Fruit fly (Drosophila melanogaster) whole organism, embryonic: Measurements from ENCODE around the gene SMC3.

ENCODE experiments used
- Atf-2 ChIP-seq: fragments of 200-800 bp; sonication (Bioruptor generic); optimal IDR thresholded peaks from 2 replicates; lab custom pipeline; 2016; ENCODE audit warnings: missing biosample characterization, missing genetic modification characterization
- CG6175 ChIP-seq: fragments of 200-800 bp; sonication (Bioruptor generic); IDR thresholded peaks from 3 replicates; pipeline ENCODE4 v1.3.6; 2022; ENCODE audit warnings: missing biosample characterization, missing genetic modification characterization
- bcd ChIP-seq: fragments of 200-800 bp; sonication (Bioruptor generic); optimal IDR thresholded peaks from 2 replicates; lab custom pipeline; 2017; ENCODE audit warnings: missing biosample characterization, mild to moderate bottlenecking, missing genetic modification characterization
- nerfin-2 ChIP-seq: fragments of 200-800 bp; sonication (Bioruptor generic); IDR thresholded peaks from 2 replicates; pipeline ENCODE4 v1.3.6; 2022; ENCODE audit warnings: missing biosample characterization, missing genetic modification characterization; ENCODE audit not compliant: partially characterized antibody

- TF ChIP-seq CG6175 (GFP tag; lab: Robert Waterston, UW) (no peak), Atf-2 (no peak), bcd (GFP tag; lab: Kevin White, UChicago) (no peak), nerfin-2 (GFP tag; lab: Robert Waterston, UW) (no peak)
Measured at dm6 chrX:16624519-16624918, 31.3 kb upstream of the SMC3 start.
